Worm (Caenorhabditis elegans): ENCODE results near the gene tbx-41.

tbx-41 gene

DNA sequence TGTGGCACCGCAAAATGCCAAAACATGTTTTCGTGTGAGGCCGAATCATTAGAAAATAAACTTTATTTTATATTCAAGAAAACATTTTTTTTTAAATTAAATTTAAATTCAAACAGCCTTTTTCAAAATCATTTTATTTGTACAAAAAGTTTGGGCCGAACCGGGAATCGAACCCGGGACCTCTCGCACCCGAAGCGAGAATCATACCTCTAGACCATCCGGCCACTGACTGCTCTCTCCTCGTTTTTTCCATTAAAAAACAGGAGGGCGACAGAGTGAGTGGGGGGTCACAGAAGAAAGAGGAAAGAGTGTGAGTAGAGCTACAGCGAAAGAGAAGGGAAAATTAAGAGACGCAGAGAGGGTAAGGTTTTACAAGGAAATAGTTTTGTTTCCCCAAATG lies 15.6 kb downstream of the tbx-41 start (continued):
- TF ChIP-seq jun-1 (tag; optimal IDR thresholded peaks at IDR 0.05) (no peak), dve-1 (tag; optimal IDR thresholded peaks at IDR 0.05; ENCODE audit: insufficient read depth) (no peak), mxl-2 (GFP tag; conservative IDR thresholded peaks at IDR 0.05) (peak; percentile 44; the same call in 1 of the 2 replicates), mxl-3 (GFP tag; optimal IDR thresholded peaks at IDR 0.05) (no peak), dmd-6 (GFP tag; IDR thresholded peaks at IDR 0.05) (peak; percentile 66; the same call in 1 of the 2 replicates), lim-7 (GFP tag; IDR thresholded peaks at IDR 0.05) (no peak), unc-39 (tag; optimal IDR thresholded peaks at IDR 0.05) (no peak), Y75B8A.6 (GFP tag; IDR thresholded peaks at IDR 0.05) (no peak), daf-16 (GFP tag; optimal IDR thresholded peaks at IDR 0.05) (peak; percentile 44 to 49), daf-16 (tag; optimal IDR thresholded peaks at IDR 0.05) (peak; percentile 68), arid-1 (GFP tag; conservative IDR thresholded peaks at IDR 0.05) (no peak; the same call in 1 of the 2 replicates), nhr-10 (tag; optimal IDR thresholded peaks at IDR 0.05) (no peak), php-3 (GFP tag; IDR thresholded peaks at IDR 0.05) (no peak), D1046.2 (GFP tag; IDR thresholded peaks at IDR 0.05) (no peak), Y105C5A.15 (GFP tag; IDR thresholded peaks at IDR 0.05) (no peak), ZK337.2 (GFP tag; IDR thresholded peaks at IDR 0.05) (0 out of 2 replicates have a peak, but pooled peaks have one; percentile 36), mes-2 (tag; optimal IDR thresholded peaks at IDR 0.05; ENCODE audit: poor library complexity, severe bottlenecking) (peak; percentile 86), zfp-2 (tag; optimal IDR thresholded peaks at IDR 0.05) (peak; percentile 53), zip-11 (GFP tag; IDR thresholded peaks at IDR 0.05) (no peak), nhr-76 (tag; optimal IDR thresholded peaks at IDR 0.05) (no peak), lin-1 (GFP tag; IDR thresholded peaks at IDR 0.05) (no peak), lin-29 (GFP tag; IDR thresholded peaks at IDR 0.05) (no peak), T20F7.1 (GFP tag; optimal IDR thresholded peaks at IDR 0.05) (no peak), vab-7 (GFP tag; IDR thresholded peaks at IDR 0.05) (no peak; the same call in 1 of the 2 replicates), snpc-4 (tag; optimal IDR thresholded peaks at IDR 0.05) (no peak), ces-1 (GFP tag; optimal IDR thresholded peaks at IDR 0.05) (no peak), lin-13 (GFP tag; optimal IDR thresholded peaks at IDR 0.05) (peak; percentile 34), rbr-2 (tag; optimal IDR thresholded peaks at IDR 0.05) (peak; percentile 58), dmd-9 (GFP tag; IDR thresholded peaks at IDR 0.05) (0 out of 2 replicates have a peak, but pooled peaks have one; percentile 33), nhr-6 (tag; optimal IDR thresholded peaks at IDR 0.05) (no peak), zfp-3 (GFP tag; conservative IDR thresholded peaks at IDR 0.05) (peak; percentile 65; the same call in 1 of the 2 replicates), F10B5.3 (tag; optimal IDR thresholded peaks at IDR 0.05) (peak; percentile 51), ceh-82 (tag; optimal IDR thresholded peaks at IDR 0.05) (no peak), mep-1 (tag; optimal IDR thresholded peaks at IDR 0.05) (peak; percentile 76), daf-12 (tag; optimal IDR thresholded peaks at IDR 0.05) (no peak), ceh-28 (tag; optimal IDR thresholded peaks at IDR 0.05) (no peak), attf-4 (tag; optimal IDR thresholded peaks at IDR 0.05) (no peak), nhr-42 (GFP tag; IDR thresholded peaks at IDR 0.05) (no peak), gei-8 (GFP tag; optimal IDR thresholded peaks at IDR 0.05) (no peak), ctbp-1 (GFP tag; IDR thresholded peaks at IDR 0.05) (no peak), dpl-1 (GFP tag; optimal IDR thresholded peaks at IDR 0.05) (peak; percentile 17), nhr-25 (tag; optimal IDR thresholded peaks at IDR 0.05; ENCODE audit: borderline replicate concordance, insufficient read depth) (no peak), tag-97 (GFP tag; IDR thresholded peaks at IDR 0.05) (no peak), unc-130 (GFP tag; optimal IDR thresholded peaks at IDR 0.05) (peak; percentile 49), set-16 (GFP tag; IDR thresholded peaks at IDR 0.05) (no peak), fos-1 (tag; optimal IDR thresholded peaks at IDR 0.05) (no peak), fkh-10 (GFP tag; optimal IDR thresholded peaks at IDR 0.05) (no peak), egl-43 (GFP tag; IDR thresholded peaks at IDR 0.05) (no peak), ztf-11 (tag; optimal IDR thresholded peaks at IDR 0.05) (no peak), Y5F2A.4 (GFP tag; optimal IDR thresholded peaks at IDR 0.05) (no peak), F44E2.7 (GFP tag; IDR thresholded peaks at IDR 0.05) (no peak), lin-39 (tag; optimal IDR thresholded peaks at IDR 0.05) (no peak)
